Fruit fly (Drosophila melanogaster) Kc167 (cell line): ENCODE results near the gene ocn.

Experiments used
- Myc ChIP-seq: fragments of >200 bp; optimal IDR thresholded peaks from 2 replicates; lab custom pipeline; 2017; ENCODE audit warnings: missing external identifiers
- Sin3A ChIP-seq: fragments of >200 bp; optimal IDR thresholded peaks from 2 replicates; lab custom pipeline; 2018; ENCODE audit warnings: missing external identifiers
- h ChIP-seq: fragments of >200 bp; optimal IDR thresholded peaks from 3 replicates; lab custom pipeline; 2018; ENCODE audit warnings: missing external identifiers
- insv ChIP-seq: fragments of >200 bp; optimal IDR thresholded peaks from 3 replicates; lab custom pipeline; 2018; ENCODE audit warnings: missing external identifiers
- psq ChIP-seq: fragments of >200 bp; optimal IDR thresholded peaks from 2 replicates; lab custom pipeline; 2017; ENCODE audit warnings: missing external identifiers

dm6 chr3R:29999495-29999894 lies 38.0 kb downstream of the ocn start, which contains the start of gene CG34298:
- TF ChIP-seq insv, result no peak
- TF ChIP-seq h, result no peak
- TF ChIP-seq psq, result no peak
- TF ChIP-seq Myc (lab: Kevin White, UChicago), result no peak
- TF ChIP-seq Sin3A (lab: Kevin White, UChicago), result no peak
